Worm (Caenorhabditis elegans) whole organism, early embryonic: ENCODE results near the gene marc-1.

ENCODE experiments used
- B0310.2 ChIP-seq: sonication (generic microtip); optimal IDR thresholded peaks from 2 replicates; lab custom pipeline; 2016; ENCODE audit warnings: mild to moderate bottlenecking, missing genetic modification characterization, missing compliant biosample characterization
- F13C5.2 ChIP-seq: sonication (generic microtip); optimal IDR thresholded peaks from 2 replicates; lab custom pipeline; 2017; ENCODE audit warnings: mild to moderate bottlenecking, missing genetic modification characterization, inconsistent platforms, missing compliant biosample characterization
- aly-1 ChIP-seq: sonication (generic microtip); optimal IDR thresholded peaks from 2 replicates; lab custom pipeline; 2016; ENCODE audit warnings: missing genetic modification characterization, missing compliant biosample characterization
- ama-1 ChIP-seq: fragments of 150-350 bp; optimal IDR thresholded peaks from 2 replicates; lab custom pipeline; 2014
- ceh-13 ChIP-seq: fragments of 200-800 bp; sonication (Bioruptor generic); optimal IDR thresholded peaks from 2 replicates; lab custom pipeline; 2018; ENCODE audit warnings: mild to moderate bottlenecking, missing genetic modification characterization, missing compliant biosample characterization
- ceh-36 ChIP-seq: sonication (generic microtip); optimal IDR thresholded peaks from 2 replicates; lab custom pipeline; 2016; ENCODE audit warnings: missing genetic modification characterization, inconsistent platforms, missing compliant biosample characterization
- ets-7 ChIP-seq: sonication (generic microtip); optimal IDR thresholded peaks from 2 replicates; lab custom pipeline; 2016; ENCODE audit warnings: missing genotype, missing genetic modification characterization, missing compliant biosample characterization
- flt-1 ChIP-seq: fragments of 200-800 bp; sonication (Bioruptor generic); IDR thresholded peaks from 2 replicates; pipeline ENCODE4 v1.3.6; 2022; ENCODE audit warnings: missing genetic modification characterization, missing compliant biosample characterization
- hmbx-1 ChIP-seq: sonication (generic microtip); optimal IDR thresholded peaks from 2 replicates; lab custom pipeline; 2016; ENCODE audit warnings: mild to moderate bottlenecking, missing genetic modification characterization, missing compliant biosample characterization
- hmg-4 ChIP-seq: fragments of 200-800 bp; sonication (Bioruptor generic); optimal IDR thresholded peaks from 2 replicates; lab custom pipeline; 2018; ENCODE audit warnings: mild to moderate bottlenecking, missing genetic modification characterization, missing compliant biosample characterization
- hnd-1 ChIP-seq: sonication (generic microtip); optimal IDR thresholded peaks from 2 replicates; lab custom pipeline; 2016; ENCODE audit warnings: missing genetic modification characterization, missing compliant biosample characterization
- pes-1 ChIP-seq: fragments of 200-800 bp; sonication (Bioruptor generic); IDR thresholded peaks from 2 replicates; pipeline ENCODE4 v1.3.6; 2022; ENCODE audit warnings: missing genetic modification reagents, missing genetic modification characterization, missing compliant biosample characterization
- scrt-1 ChIP-seq: fragments of 200-800 bp; sonication (Bioruptor generic); IDR thresholded peaks from 2 replicates; pipeline ENCODE4 v1.3.6; 2022; ENCODE audit warnings: missing genetic modification characterization, missing compliant biosample characterization
- sea-1 ChIP-seq: fragments of 200-800 bp; sonication (Bioruptor generic); conservative IDR thresholded peaks from 2 replicates; pipeline ENCODE4 v1.3.6; 2022; ENCODE audit warnings: missing genetic modification characterization, missing compliant biosample characterization
- tbx-11 ChIP-seq: fragments of 200-800 bp; sonication (Bioruptor generic); IDR thresholded peaks from 2 replicates; pipeline ENCODE4 v1.3.6; 2022; ENCODE audit warnings: missing genetic modification characterization, missing compliant biosample characterization
- tbx-37 ChIP-seq: fragments of 200-800 bp; sonication (Bioruptor generic); conservative IDR thresholded peaks from 2 replicates; pipeline ENCODE4 v1.3.6; 2022; ENCODE audit warnings: missing genetic modification reagents, missing genetic modification characterization, missing compliant biosample characterization
- tra-4 ChIP-seq: sonication (generic microtip); optimal IDR thresholded peaks from 2 replicates; lab custom pipeline; 2017; ENCODE audit warnings: missing genetic modification characterization, missing compliant biosample characterization

Gene marc-1

DNA sequence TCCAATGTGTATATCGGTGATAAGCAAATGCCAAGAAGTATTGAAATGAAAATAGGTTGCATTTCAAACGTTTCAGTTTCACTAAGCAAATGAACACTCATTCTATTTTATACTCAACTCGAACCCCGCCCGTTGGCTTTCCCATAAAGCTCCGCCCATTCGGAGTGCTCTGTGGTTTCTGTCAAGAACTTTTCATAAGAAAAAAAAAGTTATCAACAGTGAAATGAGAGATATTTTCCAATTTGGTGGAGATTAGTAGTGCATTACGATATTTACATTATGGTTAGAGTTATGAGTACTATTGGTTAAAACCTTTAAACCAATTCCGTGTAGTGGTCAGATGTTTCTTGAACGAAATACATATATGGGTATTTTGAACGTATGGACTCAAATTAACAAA lies 10.8 kb downstream of the marc-1 start, which contains the start of gene F58E6.4:
Gene F58E6.4, minus strand, starts transcription at position 101 of the 400 bp plus-strand sequence.
- TF ChIP-seq ama-1 (lab: Kevin White, UChicago) (no peak), hnd-1 (no peak)

- TF ChIP-seq ama-1 (lab: Kevin White, UChicago) (no peak), tbx-11 (GFP tag; lab: Robert Waterston, UW) (no peak), pes-1 (GFP tag; lab: Robert Waterston, UW) (no peak), tbx-37 (no peak), aly-1 (no peak), hnd-1 (no peak), scrt-1 (GFP tag; lab: Robert Waterston, UW) (no peak), ceh-13 (GFP tag; lab: Kevin White, UChicago) (no peak), sea-1 (GFP tag; lab: Robert Waterston, UW) (no peak), hmg-4 (GFP tag; lab: Kevin White, UChicago) (no peak)
Observed at ce11 chrV:9752918-9753317, 13.4 kb downstream of the marc-1 start, which contains the start of gene F58E6.6. TSS of gene F58E6.6 (minus strand) at chrV:9753018.

DNA sequence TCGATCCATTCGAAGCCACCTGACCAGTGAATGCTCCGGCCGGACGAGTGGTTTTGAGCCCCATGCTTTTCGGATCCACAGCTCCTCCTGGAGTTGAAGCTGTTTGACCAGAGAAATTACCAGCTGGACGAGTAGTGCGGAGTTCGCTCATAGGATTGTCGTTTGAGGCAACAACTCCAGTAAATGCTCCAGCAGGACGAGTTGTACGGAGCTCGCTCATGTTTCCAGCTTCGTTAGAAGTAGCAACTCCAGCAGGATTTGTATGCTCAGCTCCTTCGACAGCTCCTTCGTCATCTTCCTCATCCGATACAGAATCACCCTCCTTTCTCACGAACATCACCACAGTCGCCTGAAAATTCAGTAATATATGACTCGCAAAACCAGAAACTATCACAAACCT lies 14.1 kb downstream of the marc-1 start:
- TF ChIP-seq aly-1 (no peak), pes-1 (GFP tag; lab: Robert Waterston, UW) (no peak), scrt-1 (GFP tag; lab: Robert Waterston, UW) (no peak), hmbx-1 (no peak), ceh-13 (GFP tag; lab: Kevin White, UChicago) (no peak), F13C5.2 (tag; lab: Kevin White, UChicago) (no peak), ceh-36 (tag; lab: Kevin White, UChicago) (no peak), tbx-11 (GFP tag; lab: Robert Waterston, UW) (no peak), ets-7 (no peak), tra-4 (tag; lab: Kevin White, UChicago) (no peak), hmg-4 (GFP tag; lab: Kevin White, UChicago) (no peak), flt-1 (GFP tag; lab: Robert Waterston, UW) (no peak), tbx-37 (no peak), hnd-1 (no peak), sea-1 (GFP tag; lab: Robert Waterston, UW) (no peak), ama-1 (lab: Kevin White, UChicago) (no peak)

- TF ChIP-seq F13C5.2 (tag; lab: Kevin White, UChicago) (no peak), pes-1 (GFP tag; lab: Robert Waterston, UW) (no peak), ama-1 (lab: Kevin White, UChicago) (no peak), ets-7 (no peak), tbx-11 (GFP tag; lab: Robert Waterston, UW) (no peak), ceh-13 (GFP tag; lab: Kevin White, UChicago) (no peak), scrt-1 (GFP tag; lab: Robert Waterston, UW) (no peak), ceh-36 (tag; lab: Kevin White, UChicago) (no peak), aly-1 (no peak)
Observed at ce11 chrV:9754459-9754858, 15.0 kb downstream of the marc-1 start, which contains the start of gene F58E6.5. TSS of gene F58E6.5 (minus strand) at chrV:9754559.

DNA sequence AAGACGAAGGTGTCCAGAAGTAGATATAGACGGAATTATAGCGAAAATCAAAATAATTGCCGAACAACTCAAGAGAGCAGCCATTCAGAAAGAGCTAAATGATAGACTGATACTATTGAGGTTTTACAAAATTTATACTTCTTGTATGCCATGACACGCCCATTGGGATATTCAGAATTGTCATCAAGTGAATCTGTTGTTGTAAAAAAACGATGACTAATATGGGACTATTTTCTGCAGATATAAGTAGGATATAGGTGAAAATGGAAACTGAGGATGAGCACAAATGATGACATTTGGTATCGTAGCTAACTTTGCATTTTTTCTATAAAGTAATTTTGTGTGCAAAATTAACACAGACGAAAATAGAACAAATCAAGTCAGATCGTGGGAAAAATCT lies 16.2 kb downstream of the marc-1 start, which contains the start of gene F58E6.8:
Gene F58E6.8, minus strand, starts transcription at position 101 of the 400 bp plus-strand sequence.
- TF ChIP-seq tra-4 (tag; lab: Kevin White, UChicago) = no peak
- no peak for TF ChIP-seq pes-1 (GFP tag; lab: Robert Waterston, UW)
- TF ChIP-seq ets-7 = no peak
- TF ChIP-seq F13C5.2 (tag; lab: Kevin White, UChicago) = no peak
- TF ChIP-seq ceh-13 (GFP tag; lab: Kevin White, UChicago) = no peak
- TF ChIP-seq tbx-37 = no peak
- TF ChIP-seq ama-1 (lab: Kevin White, UChicago) = no peak
- no peak for TF ChIP-seq aly-1
- TF ChIP-seq hmbx-1 = no peak

DNA sequence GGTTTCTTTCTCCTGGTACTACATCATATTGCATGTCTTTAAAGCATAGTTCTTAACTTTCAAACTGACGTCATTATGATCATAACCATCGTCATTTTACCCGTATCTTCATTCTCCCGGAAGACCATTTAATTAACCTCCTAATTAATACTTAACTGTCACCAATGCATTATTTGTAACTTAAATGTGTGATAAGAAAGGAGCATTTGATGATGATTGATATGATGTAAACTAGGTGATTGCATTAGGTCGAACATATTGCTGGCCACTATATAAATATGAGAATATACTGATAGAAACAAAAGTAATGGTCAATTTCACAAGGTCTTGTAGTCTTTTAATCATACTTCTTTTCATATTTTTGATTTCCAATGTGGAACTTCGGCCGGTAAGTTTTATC lies 16.7 kb downstream of the marc-1 start, which contains the start of gene hrg-3:
Gene hrg-3, plus strand, starts transcription at position 227 of the 400 bp plus-strand sequence.
- no peak for TF ChIP-seq sea-1 (GFP tag; lab: Robert Waterston, UW)
- no peak for TF ChIP-seq pes-1 (GFP tag; lab: Robert Waterston, UW)
- TF ChIP-seq ama-1 (lab: Kevin White, UChicago) = no peak
- no peak for TF ChIP-seq scrt-1 (GFP tag; lab: Robert Waterston, UW)

ce11 chrV:9757884-9758283 lies 18.4 kb downstream of the marc-1 start, which contains the start of gene F58E6.11:
TSS of gene F58E6.11 (minus strand) at chrV:9757984.
- TF ChIP-seq scrt-1 (GFP tag; lab: Robert Waterston, UW) (no peak), tbx-37 (no peak), hmg-4 (GFP tag; lab: Kevin White, UChicago) (no peak), aly-1 (no peak), tbx-11 (GFP tag; lab: Robert Waterston, UW) (no peak), B0310.2 (tag; lab: Kevin White, UChicago) (no peak), ets-7 (no peak), ceh-36 (tag; lab: Kevin White, UChicago) (no peak), sea-1 (GFP tag; lab: Robert Waterston, UW) (no peak), hnd-1 (no peak), F13C5.2 (tag; lab: Kevin White, UChicago) (no peak), hmbx-1 (no peak), ama-1 (lab: Kevin White, UChicago) (no peak), ceh-13 (GFP tag; lab: Kevin White, UChicago) (no peak), tra-4 (tag; lab: Kevin White, UChicago) (no peak), pes-1 (GFP tag; lab: Robert Waterston, UW) (no peak)

ce11 chrV:9758437-9758836 lies 18.9 kb downstream of the marc-1 start:
- TF ChIP-seq sea-1 (GFP tag; lab: Robert Waterston, UW) (no peak), scrt-1 (GFP tag; lab: Robert Waterston, UW) (no peak), hmbx-1 (no peak), ama-1 (lab: Kevin White, UChicago) (no peak)
